Worm (Caenorhabditis elegans) whole organism, L4/young adult: ENCODE data around the gene F38H4.4.

ENCODE experiments used
- W03F9.2 ChIP-seq: fragments of 150-350 bp; optimal IDR thresholded peaks from 2 replicates; lab custom pipeline; 2014; ENCODE audit warnings: missing biosample characterization, missing genetic modification characterization
- dao-5 ChIP-seq: sonication (generic microtip); optimal IDR thresholded peaks from 2 replicates; lab custom pipeline; 2016; ENCODE audit warnings: missing genotype, missing genetic modification characterization, moderate library complexity, missing compliant biosample characterization

DNA sequence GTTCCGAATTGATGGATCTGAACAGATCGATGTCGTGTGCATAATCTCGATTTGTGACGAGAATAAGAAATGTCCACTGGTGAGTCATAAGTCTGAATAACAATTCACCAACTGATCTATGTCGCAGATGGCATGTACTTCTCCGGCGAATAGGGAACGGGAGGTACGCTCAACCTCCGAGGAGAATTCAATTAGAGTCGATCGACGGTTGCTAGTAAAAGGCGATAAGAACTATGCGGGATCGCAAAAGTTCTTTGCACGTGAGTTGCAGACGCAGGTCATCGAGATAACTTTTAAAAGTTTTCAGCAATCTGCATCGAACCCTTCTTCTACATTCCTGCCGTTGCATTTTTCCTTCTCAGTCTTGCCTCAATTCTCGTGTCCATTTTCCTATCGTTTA is 34.5 kb downstream of the F38H4.4 start:
- TF ChIP-seq dao-5 (tag; lab: Kevin White, UChicago) (no peak), W03F9.2 (tag; lab: Kevin White, UChicago) (no peak)
